Worm (Caenorhabditis elegans): ENCODE data around the gene srv-34.
"Not testable (repeated sequence)": the region's sequence is repeated elsewhere in the genome, so short reads cannot be mapped to it uniquely, and the experiment has no call there.

DNA sequence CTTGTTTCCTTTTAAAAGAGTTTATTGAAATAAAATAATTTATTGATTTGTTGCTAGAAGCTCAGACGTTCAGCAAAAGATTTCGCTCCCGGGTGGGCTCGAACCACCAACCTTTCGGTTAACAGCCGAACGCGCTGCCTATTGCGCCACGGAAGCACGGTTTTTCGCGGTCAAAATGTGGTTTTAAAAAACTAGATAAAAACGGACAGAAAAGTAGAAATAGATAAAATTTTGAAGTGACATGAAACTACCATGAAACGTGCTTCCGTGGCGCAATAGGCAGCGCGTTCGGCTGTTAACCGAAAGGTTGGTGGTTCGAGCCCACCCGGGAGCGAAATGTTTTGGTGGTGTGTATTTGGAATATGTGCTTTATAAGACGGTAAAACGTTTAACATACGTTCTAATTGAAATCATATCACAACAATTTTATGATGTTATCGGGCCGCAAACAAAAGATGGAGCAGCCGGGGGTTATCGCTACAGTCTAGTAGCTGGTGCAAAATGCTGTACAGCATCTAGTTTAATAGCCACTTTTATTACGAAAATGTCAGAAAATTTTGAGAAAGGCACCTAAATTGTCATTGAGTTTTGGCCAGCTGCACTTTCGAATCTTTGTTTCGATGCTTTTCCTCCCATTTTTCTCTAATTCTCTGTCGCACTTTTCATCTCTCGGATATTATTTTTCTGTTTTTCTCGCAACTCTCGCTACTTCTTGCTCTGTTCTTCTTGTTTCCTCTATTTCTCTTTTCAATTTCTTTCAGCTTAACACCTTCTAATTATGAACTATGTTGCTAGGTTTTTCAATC is 36.1 kb downstream of the srv-34 start, which contains the start of gene slc-9B.2:
- TF ChIP-seq him-1, dao-5, W03F9.2 (tag; optimal IDR thresholded peaks at IDR 0.05): not testable (repeated sequence)

Data from whole organism, L4/young adult.